Fruit fly (Drosophila melanogaster) whole organism, embryonic: ENCODE results near the gene Nlg4.
A peak's percentile ranks its signal among the peaks of the same experiment; 100 is the strongest.

Experiments
- Atf-2 ChIP-seq: fragments of 200-800 bp; sonication (Bioruptor generic); optimal IDR thresholded peaks from 2 replicates; lab custom pipeline; 2016; ENCODE audit warnings: missing biosample characterization, missing genetic modification characterization
- Awh ChIP-seq: fragments of 200-800 bp; sonication (Bioruptor generic); IDR thresholded peaks from 2 replicates; pipeline ENCODE4, ENCODE4 v1.3.6; 2022; ENCODE audit warnings: missing biosample characterization, missing genetic modification characterization
- BEAF-32 ChIP-seq: fragments of 200-800 bp; sonication (Bioruptor generic); optimal IDR thresholded peaks from 3 replicates; lab custom pipeline; 2017; ENCODE audit warnings: missing biosample characterization, missing genetic modification characterization, mild to moderate bottlenecking, moderate library complexity, missing genetic modification reagents
- Bgb ChIP-seq: fragments of 200-800 bp; sonication (Bioruptor generic); IDR thresholded peaks from 2 replicates; pipeline ENCODE4 v1.3.6; 2022; ENCODE audit warnings: missing biosample characterization, missing genetic modification characterization; ENCODE audit not compliant: partially characterized antibody
- CG10267 ChIP-seq: fragments of 200-800 bp; sonication (Bioruptor generic); optimal IDR thresholded peaks from 2 replicates; lab custom pipeline; 2018; ENCODE audit warnings: missing biosample characterization, mild to moderate bottlenecking, missing genetic modification characterization, moderate library complexity
- CG10654 ChIP-seq: fragments of 200-800 bp; sonication (Bioruptor generic); optimal IDR thresholded peaks from 2 replicates; lab custom pipeline; 2016; ENCODE audit warnings: missing biosample characterization, missing genetic modification characterization
- CG1602 ChIP-seq: fragments of 200-800 bp; sonication (Bioruptor generic); optimal IDR thresholded peaks from 3 replicates; lab custom pipeline; 2016; ENCODE audit warnings: missing biosample characterization, missing genetic modification characterization
- CG16815 ChIP-seq: fragments of 200-800 bp; sonication (Bioruptor generic); optimal IDR thresholded peaks from 3 replicates; lab custom pipeline; 2017; ENCODE audit warnings: missing biosample characterization, mild to moderate bottlenecking, missing genetic modification characterization
- CG18599 ChIP-seq: fragments of 200-800 bp; sonication (Bioruptor generic); optimal IDR thresholded peaks from 3 replicates; lab custom pipeline; 2017; ENCODE audit warnings: missing biosample characterization, missing genetic modification characterization, mild to moderate bottlenecking, moderate library complexity, missing genetic modification reagents
- CG30403 ChIP-seq: fragments of 200-800 bp; sonication (Bioruptor generic); optimal IDR thresholded peaks from 3 replicates; lab custom pipeline; 2016; ENCODE audit warnings: missing biosample characterization, missing genetic modification characterization
- CG31224 ChIP-seq: fragments of 200-800 bp; sonication (Bioruptor generic); IDR thresholded peaks from 2 replicates; pipeline ENCODE4 v1.3.6; 2022; ENCODE audit warnings: missing biosample characterization, missing genetic modification characterization
- CG31441 ChIP-seq: fragments of 200-800 bp; sonication (Bioruptor generic); IDR thresholded peaks from 2 replicates; pipeline ENCODE4 v1.3.6; 2022; ENCODE audit warnings: missing biosample characterization, missing genetic modification characterization
- CG4328 ChIP-seq: fragments of 200-800 bp; sonication (Bioruptor generic); optimal IDR thresholded peaks from 3 replicates; lab custom pipeline; 2017; ENCODE audit warnings: missing biosample characterization, missing genetic modification reagents, missing genetic modification characterization
- CG43689 ChIP-seq: fragments of 200-800 bp; sonication (Bioruptor generic); IDR thresholded peaks from 2 replicates; pipeline ENCODE4 v1.3.6; 2022; ENCODE audit warnings: missing biosample characterization, missing genetic modification characterization
- CG4404 ChIP-seq: fragments of 200-800 bp; sonication (Bioruptor generic); IDR thresholded peaks from 2 replicates; pipeline ENCODE4 v1.3.6; 2022; ENCODE audit warnings: missing biosample characterization, missing genetic modification characterization
- CG6175 ChIP-seq: fragments of 200-800 bp; sonication (Bioruptor generic); IDR thresholded peaks from 3 replicates; pipeline ENCODE4 v1.3.6; 2022; ENCODE audit warnings: missing biosample characterization, missing genetic modification characterization
- CG6854 ChIP-seq: fragments of 200-800 bp; sonication (Bioruptor generic); optimal IDR thresholded peaks from 3 replicates; lab custom pipeline; 2017; ENCODE audit warnings: missing biosample characterization, mild to moderate bottlenecking, missing genetic modification characterization
- CG7271 ChIP-seq: fragments of 200-800 bp; sonication (Bioruptor generic); optimal IDR thresholded peaks from 2 replicates; lab custom pipeline; 2018; ENCODE audit warnings: missing biosample characterization, mild to moderate bottlenecking, missing genetic modification characterization, moderate library complexity
- CG8359 ChIP-seq: fragments of 200-800 bp; sonication (Bioruptor generic); optimal IDR thresholded peaks from 2 replicates; lab custom pipeline; 2017; ENCODE audit warnings: missing biosample characterization, mild to moderate bottlenecking, missing genetic modification characterization, borderline replicate concordance
- CG9876 ChIP-seq: fragments of 200-800 bp; sonication (Bioruptor generic); optimal IDR thresholded peaks from 2 replicates; lab custom pipeline; 2016; ENCODE audit warnings: missing biosample characterization, missing genetic modification characterization
- CG9932 ChIP-seq: fragments of 200-800 bp; sonication (Bioruptor generic); IDR thresholded peaks from 2 replicates; pipeline ENCODE4 v1.3.6; 2022; ENCODE audit warnings: missing biosample characterization, missing genetic modification characterization
- Chrac-16 ChIP-seq: fragments of 200-800 bp; sonication (Bioruptor generic); optimal IDR thresholded peaks from 3 replicates; lab custom pipeline; 2016; ENCODE audit warnings: missing biosample characterization, missing genetic modification characterization
- Dad ChIP-seq: fragments of 200-800 bp; sonication (Bioruptor generic); optimal IDR thresholded peaks from 3 replicates; lab custom pipeline; 2016; ENCODE audit warnings: missing biosample characterization, missing genetic modification characterization
- Doc2 ChIP-seq: fragments of 200-800 bp; sonication (Bioruptor generic); IDR thresholded peaks from 2 replicates; pipeline ENCODE4 v1.3.6; 2022; ENCODE audit warnings: missing biosample characterization, missing genetic modification characterization
- Gug ChIP-seq: fragments of 200-800 bp; sonication (Bioruptor generic); IDR thresholded peaks from 4 replicates; pipeline ENCODE4 v1.3.6; 2022; ENCODE audit warnings: missing biosample characterization, missing genetic modification characterization
- Hsf ChIP-seq: fragments of 200-800 bp; sonication (Bioruptor generic); optimal IDR thresholded peaks from 3 replicates; lab custom pipeline; 2016; ENCODE audit warnings: missing biosample characterization, missing genetic modification characterization
- Jarid2 ChIP-seq: fragments of 200-800 bp; sonication (Bioruptor generic); optimal IDR thresholded peaks from 3 replicates; lab custom pipeline; 2017; ENCODE audit warnings: mild to moderate bottlenecking, missing biosample characterization, missing genetic modification reagents, missing genetic modification characterization
- Nf-YB ChIP-seq: fragments of 200-800 bp; sonication (Bioruptor generic); optimal IDR thresholded peaks from 3 replicates; lab custom pipeline; 2019; ENCODE audit warnings: missing biosample characterization, mild to moderate bottlenecking, missing genetic modification characterization, moderate library complexity
- Opbp ChIP-seq: fragments of 200-800 bp; sonication (Bioruptor generic); IDR thresholded peaks from 3 replicates; pipeline ENCODE4 v1.3.6; 2022; ENCODE audit warnings: missing biosample characterization, missing genetic modification characterization; ENCODE audit not compliant: partially characterized antibody
- Poxn ChIP-seq: fragments of 200-800 bp; sonication (Bioruptor generic); IDR thresholded peaks from 2 replicates; pipeline ENCODE4 v1.3.6; 2022; ENCODE audit warnings: missing biosample characterization, missing genetic modification characterization
- Ptx1 ChIP-seq: fragments of 200-800 bp; sonication (Bioruptor generic); IDR thresholded peaks from 2 replicates; pipeline ENCODE4 v1.3.6; 2022; ENCODE audit warnings: missing biosample characterization, missing genetic modification characterization
- Spps ChIP-seq: fragments of 200-800 bp; sonication (Bioruptor generic); optimal IDR thresholded peaks from 2 replicates; lab custom pipeline; 2018; ENCODE audit warnings: missing biosample characterization, mild to moderate bottlenecking, missing genetic modification characterization
- abd-A ChIP-seq: fragments of 200-800 bp; sonication (Bioruptor generic); optimal IDR thresholded peaks from 3 replicates; lab custom pipeline; 2019; ENCODE audit warnings: missing biosample characterization, mild to moderate bottlenecking, missing genetic modification characterization, moderate library complexity
- bab2 ChIP-seq: fragments of 200-800 bp; sonication (Bioruptor generic); optimal IDR thresholded peaks from 2 replicates; lab custom pipeline; 2016; ENCODE audit warnings: missing biosample characterization, missing genetic modification characterization
- br ChIP-seq: fragments of >200 bp; optimal IDR thresholded peaks from 2 replicates; lab custom pipeline; 2017
- btn ChIP-seq: fragments of 200-800 bp; sonication (Bioruptor generic); optimal IDR thresholded peaks from 2 replicates; lab custom pipeline; 2016; ENCODE audit warnings: missing biosample characterization, missing genetic modification characterization
- cad ChIP-seq: fragments of >200 bp; optimal IDR thresholded peaks from 2 replicates; lab custom pipeline; 2017; ENCODE audit warnings: missing biosample characterization, missing genetic modification characterization
- dmrt11E ChIP-seq: fragments of 200-800 bp; sonication (Bioruptor generic); optimal IDR thresholded peaks from 3 replicates; lab custom pipeline; 2018; ENCODE audit warnings: missing biosample characterization, mild to moderate bottlenecking, missing genetic modification characterization, moderate library complexity
- fru ChIP-seq: fragments of >200 bp; optimal IDR thresholded peaks from 2 replicates; lab custom pipeline; 2017
- gce ChIP-seq: fragments of 200-800 bp; sonication (Bioruptor generic); IDR thresholded peaks from 3 replicates; pipeline ENCODE4 v1.3.6; 2022; ENCODE audit warnings: missing biosample characterization, missing genetic modification characterization
- grn ChIP-seq: fragments of 200-800 bp; sonication (Bioruptor generic); optimal IDR thresholded peaks from 3 replicates; lab custom pipeline; 2017; ENCODE audit warnings: missing biosample characterization, missing genetic modification characterization
- hb ChIP-seq: fragments of 200-800 bp; sonication (Bioruptor generic); IDR thresholded peaks from 3 replicates; pipeline ENCODE4 v1.3.6; 2022; ENCODE audit warnings: missing biosample characterization, missing genetic modification characterization; ENCODE audit not compliant: partially characterized antibody
- hkb ChIP-seq, 2 experiments: fragments of 200-800 bp in 1 of 2; fragments of >200 bp in 1 of 2; sonication (Bioruptor generic) in 1 of 2; IDR thresholded peaks in 1 of 2; optimal IDR thresholded peaks in 1 of 2; 2 replicates each; pipeline versions ENCODE4 v1.3.6 to Lab custom; 2017 to 2022; ENCODE audit warnings: missing biosample characterization in 1 of 2, missing genetic modification characterization in 1 of 2
- lbe ChIP-seq: fragments of 200-800 bp; sonication (Bioruptor generic); optimal IDR thresholded peaks from 2 replicates; lab custom pipeline; 2016; ENCODE audit warnings: missing biosample characterization, mild to moderate bottlenecking, missing genetic modification characterization
- peb ChIP-seq: fragments of 200-800 bp; sonication (Bioruptor generic); IDR thresholded peaks from 2 replicates; pipeline ENCODE4 v1.3.6; 2022; ENCODE audit warnings: missing biosample characterization, missing genetic modification characterization
- pita ChIP-seq: fragments of 200-800 bp; sonication (Bioruptor generic); optimal IDR thresholded peaks from 2 replicates; lab custom pipeline; 2017; ENCODE audit warnings: missing biosample characterization, mild to moderate bottlenecking, missing genetic modification characterization
- psq ChIP-seq: fragments of 200-800 bp; sonication (Bioruptor generic); optimal IDR thresholded peaks from 2 replicates; lab custom pipeline; 2017; ENCODE audit warnings: missing biosample characterization, missing genetic modification characterization
- schlank ChIP-seq: fragments of 200-800 bp; sonication (Bioruptor generic); optimal IDR thresholded peaks from 2 replicates; lab custom pipeline; 2018; ENCODE audit warnings: missing biosample characterization, mild to moderate bottlenecking, missing genetic modification characterization
- slou ChIP-seq: fragments of 200-800 bp; sonication (Bioruptor generic); optimal IDR thresholded peaks from 3 replicates; lab custom pipeline; 2016; ENCODE audit warnings: missing biosample characterization, missing genetic modification characterization
- tgo ChIP-seq: fragments of 200-800 bp; sonication (Bioruptor generic); IDR thresholded peaks from 3 replicates; pipeline ENCODE4 v1.3.6; 2022; ENCODE audit warnings: missing biosample characterization, missing genetic modification characterization
- usp ChIP-seq: fragments of >200 bp; optimal IDR thresholded peaks from 2 replicates; lab custom pipeline; 2017; ENCODE audit warnings: missing biosample characterization, missing genetic modification characterization

Nlg4 gene

DNA sequence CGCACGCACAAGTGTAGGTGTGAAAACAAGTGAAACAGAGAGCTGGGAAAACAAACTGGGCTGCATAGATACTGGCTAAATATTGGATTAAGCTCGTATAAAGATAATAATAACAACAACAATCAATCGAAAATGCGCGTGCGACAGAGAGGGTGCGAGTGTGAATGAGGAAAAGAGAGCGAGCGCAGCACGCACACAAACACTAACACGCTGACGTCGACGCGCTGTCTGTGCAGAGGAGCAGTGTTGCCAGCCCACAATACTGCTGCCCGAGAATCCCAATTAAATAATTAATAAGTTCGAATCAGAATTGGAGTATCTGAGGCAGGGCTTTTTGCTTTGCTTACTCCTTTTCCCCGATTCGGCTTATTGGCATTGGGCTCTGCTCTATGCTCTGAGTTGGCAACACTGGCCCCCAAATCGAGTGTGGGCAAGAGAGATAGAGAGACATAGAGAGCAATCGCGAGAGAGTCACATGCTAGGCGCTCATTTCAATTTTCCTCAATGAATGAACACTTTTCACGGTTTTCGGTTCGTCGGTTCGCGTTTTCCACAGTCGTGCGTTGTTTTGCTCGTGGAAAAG is 48.5 kb downstream of the Nlg4 start (continued):
- TF ChIP-seq hkb (optimal IDR thresholded peaks at IDR 0.05; lab: Kevin White, UChicago) (no peak), hkb (GFP tag; IDR thresholded peaks at IDR 0.05; lab: Robert Waterston, UW) (peak; percentile 92), CG6175 (peak; percentile 68; the same call in 1 of the 3 replicates), gce (peak; percentile 76), CG16815 (peak; percentile 72), CG4328 (GFP tag; lab: Kevin White, UChicago) (peak; percentile 34), lbe (GFP tag; lab: Kevin White, UChicago) (peak; percentile 88), pita (GFP tag; lab: Kevin White, UChicago) (no peak), schlank (peak; percentile 80), Opbp (GFP tag; lab: Robert Waterston, UW) (no peak), CG18599 (peak; percentile 94), Jarid2 (GFP tag; lab: Kevin White, UChicago) (peak; percentile 83), Awh (peak; percentile 92), CG31441 (GFP tag; lab: Robert Waterston, UW) (peak; percentile 52; the same call in 1 of the 2 replicates), dmrt11E (peak; percentile 65), CG4404 (GFP tag; lab: Robert Waterston, UW) (peak; percentile 77), cad (peak; percentile 2), Poxn (GFP tag; lab: Robert Waterston, UW) (peak; percentile 60; the same call in 1 of the 2 replicates), Hsf (GFP tag; lab: Kevin White, UChicago) (peak; percentile 90), Doc2 (GFP tag; lab: Robert Waterston, UW) (no peak), BEAF-32 (GFP tag; lab: Kevin White, UChicago) (no peak), bab2 (GFP tag; lab: Kevin White, UChicago) (peak; percentile 82), CG30403 (peak; percentile 86), CG43689 (GFP tag; lab: Robert Waterston, UW) (peak; percentile 43; the same call in 1 of the 2 replicates), Dad (GFP tag; lab: Kevin White, UChicago) (peak; percentile 71), hb (GFP tag; lab: Robert Waterston, UW) (no peak), Gug (GFP tag; lab: Robert Waterston, UW) (peak; percentile 92), CG7271 (tag; lab: Kevin White, UChicago) (peak; percentile 53), CG9932 (GFP tag; lab: Robert Waterston, UW) (peak; percentile 89), CG1602 (peak; percentile 71), psq (GFP tag; lab: Kevin White, UChicago) (peak; percentile 42), peb (GFP tag; lab: Robert Waterston, UW) (peak; percentile 81), Nf-YB (GFP tag; lab: Kevin White, UChicago) (peak; percentile 23), abd-A (tag; lab: Kevin White, UChicago) (peak; percentile 53), CG31224 (peak; percentile 86), tgo (GFP tag; lab: Robert Waterston, UW) (peak; percentile 88), Bgb (GFP tag; lab: Robert Waterston, UW) (no peak), CG10267 (peak; percentile 63), Ptx1 (GFP tag; lab: Robert Waterston, UW) (peak; percentile 92), CG10654 (GFP tag; lab: Kevin White, UChicago) (peak; percentile 81), CG8359 (GFP tag; lab: Kevin White, UChicago) (peak; percentile 51), usp (GFP tag; lab: Kevin White, UChicago) (no peak), fru (lab: Kevin White, UChicago) (no peak), slou (peak; percentile 70), CG6854 (peak; percentile 19), Chrac-16 (GFP tag; lab: Kevin White, UChicago) (peak; percentile 83), Atf-2 (GFP tag; lab: Kevin White, UChicago) (peak; percentile 75), btn (GFP tag; lab: Kevin White, UChicago) (peak; percentile 71), br (no peak), CG9876 (peak; percentile 10), Spps (tag; lab: Kevin White, UChicago) (peak; percentile 55), grn (GFP tag; lab: Kevin White, UChicago) (peak; percentile 28)
